Worm (Caenorhabditis elegans) whole organism, young adult: Measurements from ENCODE around the gene pqn-78.

Experiments
- D2030.7 ChIP-seq: fragments of 200-800 bp; sonication (Bioruptor generic); IDR thresholded peaks from 2 replicates; pipeline ENCODE4 v1.3.6; 2022; ENCODE audit warnings: missing genetic modification reagents, missing genetic modification characterization, missing compliant biosample characterization
- T26A5.8 ChIP-seq: sonication (generic microtip); optimal IDR thresholded peaks from 2 replicates; lab custom pipeline; 2016; ENCODE audit warnings: missing genetic modification characterization, missing compliant biosample characterization
- ama-1 ChIP-seq, 3 experiments: fragments of 150-350 bp in 1 of 3; sonication (generic microtip) in 2 of 3; optimal IDR thresholded peaks; 2 replicates each; lab custom pipeline; 2014 to 2018; ENCODE audit warnings: missing biosample characterization in 2 of 3, missing genetic modification characterization in 2 of 3, missing genetic modification reagents in 2 of 3
- ceh-27 ChIP-seq: fragments of 200-800 bp; sonication (Bioruptor generic); optimal IDR thresholded peaks from 2 replicates; lab custom pipeline; 2018; ENCODE audit warnings: mild to moderate bottlenecking, missing genetic modification characterization, moderate library complexity, missing compliant biosample characterization
- nfya-1 ChIP-seq: sonication (generic microtip); optimal IDR thresholded peaks from 2 replicates; lab custom pipeline; 2017; ENCODE audit warnings: antibody characterized with exemption, missing compliant biosample characterization, missing genetic modification characterization, borderline replicate concordance; ENCODE audit not compliant: insufficient read depth
- nhr-120 ChIP-seq: fragments of 200-800 bp; sonication (Bioruptor generic); IDR thresholded peaks from 2 replicates; pipeline ENCODE4 v1.3.6; 2022; ENCODE audit warnings: missing genetic modification characterization, missing compliant biosample characterization
- unc-130 ChIP-seq: sonication (generic microtip); optimal IDR thresholded peaks from 2 replicates; lab custom pipeline; 2016; ENCODE audit warnings: missing genetic modification reagents, missing genetic modification characterization, missing compliant biosample characterization
- ztf-28 ChIP-seq: fragments of 200-800 bp; sonication (Bioruptor generic); IDR thresholded peaks from 2 replicates; pipeline ENCODE4 v1.3.6; 2022; ENCODE audit warnings: missing genetic modification reagents, missing genetic modification characterization, missing compliant biosample characterization
- ztf-6 ChIP-seq: fragments of 200-800 bp; sonication (Bioruptor generic); IDR thresholded peaks from 2 replicates; pipeline ENCODE4 v1.3.6; 2022; ENCODE audit warnings: missing genetic modification reagents, missing genetic modification characterization, missing compliant biosample characterization

DNA sequence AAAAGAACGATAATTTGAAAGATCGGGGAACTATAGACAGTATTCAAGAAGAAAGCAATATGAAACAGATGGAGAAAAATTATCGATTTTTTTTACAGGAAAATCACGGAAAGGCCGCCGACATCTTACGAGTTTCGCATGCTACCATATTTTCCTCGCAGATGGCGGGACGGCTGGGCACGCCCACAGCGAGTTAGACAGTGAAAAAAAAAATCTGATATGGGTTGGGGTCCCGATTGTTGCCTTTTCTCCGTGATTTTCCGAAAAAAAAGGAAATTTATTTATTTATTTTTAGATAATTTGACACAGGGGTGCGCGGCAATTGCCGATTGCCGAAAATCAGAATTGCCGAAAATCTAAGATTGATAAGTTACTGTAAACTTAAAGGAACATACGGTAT, 40.1 kb downstream of the pqn-78 start:
- TF ChIP-seq nhr-120 (GFP tag; lab: Robert Waterston, UW) (no peak), unc-130 (GFP tag; lab: Kevin White, UChicago) (no peak), nfya-1 (tag; lab: Kevin White, UChicago) (no peak), T26A5.8 (tag; lab: Kevin White, UChicago) (no peak), ztf-28 (GFP tag; lab: Robert Waterston, UW) (no peak), ama-1 (optimal IDR thresholded peaks at IDR 0.05; lab: Kevin White, UChicago) (no peak), ama-1 (GFP tag; optimal IDR thresholded peaks at IDR 0.05; lab: Kevin White, UChicago) (no peak), ceh-27 (GFP tag; lab: Kevin White, UChicago) (no peak), ztf-6 (GFP tag; lab: Robert Waterston, UW) (no peak), D2030.7 (GFP tag; lab: Robert Waterston, UW) (no peak)
